Worm (Caenorhabditis elegans): Measurements from ENCODE around the gene amt-2.

ce11 chrIV:12995886-12996285 is 46.3 kb upstream of the amt-2 start, which contains the start of gene K10D11.7:
- TF ChIP-seq ztf-29 (GFP tag; IDR thresholded peaks at IDR 0.05) (no peak), med-1 (GFP tag; optimal IDR thresholded peaks at IDR 0.05; ENCODE audit: insufficient read depth) (no peak), tab-1 (GFP tag; IDR thresholded peaks at IDR 0.05) (no peak), cog-1 (tag; optimal IDR thresholded peaks at IDR 0.05) (no peak), ref-1 (GFP tag; conservative IDR thresholded peaks at IDR 0.05) (no peak), klf-2 (GFP tag; conservative IDR thresholded peaks at IDR 0.05) (no peak), flt-1 (GFP tag; IDR thresholded peaks at IDR 0.05) (no peak), T22C8.4 (GFP tag; IDR thresholded peaks at IDR 0.05) (no peak), ztf-23 (GFP tag; IDR thresholded peaks at IDR 0.05) (no peak)
